Worm (Caenorhabditis elegans) whole organism, late embryonic: ENCODE data around the gene E01B7.2.

ENCODE experiments used
- K02D7.2 ChIP-seq: sonication (generic microtip); optimal IDR thresholded peaks from 2 replicates; lab custom pipeline; 2017; ENCODE audit warnings: mild to moderate bottlenecking, missing genetic modification characterization, missing compliant biosample characterization
- ceh-18 ChIP-seq: sonication (generic microtip); optimal IDR thresholded peaks from 2 replicates; lab custom pipeline; 2016; ENCODE audit warnings: missing genetic modification characterization, missing compliant biosample characterization
- ceh-34 ChIP-seq: sonication (generic microtip); optimal IDR thresholded peaks from 2 replicates; lab custom pipeline; 2016; ENCODE audit warnings: mild to moderate bottlenecking, missing genetic modification characterization, missing compliant biosample characterization
- dve-1 ChIP-seq: sonication (generic microtip); optimal IDR thresholded peaks from 2 replicates; lab custom pipeline; 2017; ENCODE audit warnings: antibody characterized with exemption, mild to moderate bottlenecking, missing genetic modification characterization, missing compliant biosample characterization
- nfya-1 ChIP-seq: sonication (generic microtip); optimal IDR thresholded peaks from 2 replicates; lab custom pipeline; 2017; ENCODE audit warnings: missing genetic modification characterization, mild to moderate bottlenecking, missing compliant biosample characterization, antibody characterized with exemption, moderate library complexity
- tbx-2 ChIP-seq: sonication (generic microtip); optimal IDR thresholded peaks from 2 replicates; lab custom pipeline; 2016; ENCODE audit warnings: missing genetic modification characterization, missing compliant biosample characterization

DNA sequence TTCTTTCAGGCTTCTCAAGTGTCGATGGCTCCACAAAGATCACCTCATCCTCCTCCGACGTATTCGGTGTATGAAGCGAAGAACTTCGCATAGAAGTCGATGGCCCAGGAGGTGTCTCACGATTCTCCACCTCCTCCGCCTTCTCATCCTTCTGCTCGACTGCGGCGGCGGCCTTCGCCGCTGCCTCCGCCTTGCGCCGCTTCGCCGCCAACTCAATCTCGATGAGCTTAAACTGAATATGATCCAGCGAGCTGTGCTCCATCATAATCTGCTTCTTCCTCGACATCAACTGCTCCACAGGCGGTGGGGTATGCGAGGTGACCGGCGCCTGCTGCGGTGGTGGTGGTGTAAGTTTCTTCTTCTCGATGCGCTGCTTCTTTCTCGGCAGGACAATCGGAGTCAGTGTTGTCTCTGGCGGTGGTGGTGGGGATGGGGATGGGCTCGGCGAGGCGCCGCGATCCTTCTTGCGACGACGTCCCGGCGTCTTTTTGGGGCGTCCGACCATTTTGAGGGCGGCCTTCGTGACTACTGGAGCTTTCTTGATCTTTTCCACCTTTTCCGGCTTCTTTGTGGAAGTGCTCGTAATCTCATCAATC is 22.4 kb downstream of the E01B7.2 start:
- TF ChIP-seq nfya-1 (tag; lab: Kevin White, UChicago) (no peak), K02D7.2 (no peak), tbx-2 (no peak), dve-1 (tag; lab: Kevin White, UChicago) (no peak), ceh-18 (no peak), ceh-34 (tag; lab: Kevin White, UChicago) (no peak)
